Fruit fly (Drosophila melanogaster) S2 (cell line): ENCODE results near the gene Miga.

Experiments used
- CG8478 ChIP-seq: fragments of >200 bp; optimal IDR thresholded peaks from 2 replicates; lab custom pipeline; 2018
- CTCF ChIP-seq, 2 experiments: fragments of >200 bp; optimal IDR thresholded peaks; 2 replicates each; lab custom pipeline; 2018

Miga gene

dm6 chrX:8437285-8438110 lies at the start of gene Miga:
Miga (minus strand) TSS chrX:8437820.
- TF ChIP-seq CG8478 (lab: Kevin White, UChicago): no peak
- TF ChIP-seq CTCF (optimal IDR thresholded peaks at IDR 0.05; lab: Kevin White, UChicago): no peak

dm6 chrX:8484778-8485177 lies 47.2 kb upstream of the Miga start:
- TF ChIP-seq CTCF (optimal IDR thresholded peaks at IDR 0.05; lab: Kevin White, UChicago): no peak
- TF ChIP-seq CG8478 (lab: Kevin White, UChicago): no peak

dm6 chrX:8483671-8484070 lies 46.1 kb upstream of the Miga start, which contains the start of gene CG33223:
CG33223 (minus strand) TSS chrX:8483885.
- TF ChIP-seq CTCF (optimal IDR thresholded peaks at IDR 0.05; lab: Kevin White, UChicago): no peak
- TF ChIP-seq CG8478 (lab: Kevin White, UChicago): no peak

- TF ChIP-seq CTCF (optimal IDR thresholded peaks at IDR 0.05; lab: Kevin White, UChicago): no peak
- no peak for TF ChIP-seq CG8478 (lab: Kevin White, UChicago)
These were observed 43.8 kb upstream of the Miga start, which contains the start of gene Cp38 for dm6 chrX:8481462-8481861. Cp38 (plus strand) TSS chrX:8481837.

- TF ChIP-seq CTCF (optimal IDR thresholded peaks at IDR 0.05; lab: Kevin White, UChicago) (no peak), CG8478 (lab: Kevin White, UChicago) (no peak)
These were observed 41.5 kb upstream of the Miga start, which contains the start of gene Cp36 for dm6 chrX:8479031-8479568. Cp36 (plus strand) TSS chrX:8479319.

dm6 chrX:8476817-8477216 lies 39.2 kb upstream of the Miga start, which contains the start of gene Cp7Fc:
Cp7Fc (plus strand) TSS chrX:8477117.
- TF ChIP-seq CG8478 (lab: Kevin White, UChicago): no peak
- TF ChIP-seq CTCF (optimal IDR thresholded peaks at IDR 0.05; lab: Kevin White, UChicago): no peak

dm6 chrX:8475657-8476056 lies 38.0 kb upstream of the Miga start:
- no peak for TF ChIP-seq CTCF (optimal IDR thresholded peaks at IDR 0.05; lab: Kevin White, UChicago)

dm6 chrX:8473339-8473887 lies 35.8 kb upstream of the Miga start, which contains the start of gene Cp7Fb:
Cp7Fb (plus strand) TSS chrX:8473837.
- TF ChIP-seq CTCF (optimal IDR thresholded peaks at IDR 0.05; lab: Kevin White, UChicago): no peak
- TF ChIP-seq CG8478 (lab: Kevin White, UChicago): no peak

- no peak for TF ChIP-seq CG8478 (lab: Kevin White, UChicago)
- TF ChIP-seq CTCF (optimal IDR thresholded peaks at IDR 0.05; lab: Kevin White, UChicago): no peak
These were observed 33.0 kb upstream of the Miga start, which contains the start of gene Cp7Fa for dm6 chrX:8470588-8470987. Cp7Fa (plus strand) TSS chrX:8470888.

dm6 chrX:8469606-8470005 lies 32.0 kb upstream of the Miga start:
- TF ChIP-seq CG8478 (lab: Kevin White, UChicago): no peak
- TF ChIP-seq CTCF (optimal IDR thresholded peaks at IDR 0.05; lab: Kevin White, UChicago): no peak

dm6 chrX:8468962-8469459 lies 31.4 kb upstream of the Miga start, which contains the start of gene CG12116:
CG12116 (minus strand) TSS chrX:8469012.
- TF ChIP-seq CG8478 (lab: Kevin White, UChicago) (no peak), CTCF (optimal IDR thresholded peaks at IDR 0.05; lab: Kevin White, UChicago) (no peak)

dm6 chrX:8466729-8467215 lies 29.2 kb upstream of the Miga start:
- no peak for TF ChIP-seq CG8478 (lab: Kevin White, UChicago)
- TF ChIP-seq CTCF (optimal IDR thresholded peaks at IDR 0.05; lab: Kevin White, UChicago): no peak

dm6 chrX:8464378-8465036 lies 26.9 kb upstream of the Miga start, which contains the start of gene Sptr:
Sptr (minus strand) TSS chrX:8464438.
- TF ChIP-seq CTCF (optimal IDR thresholded peaks at IDR 0.05; lab: Kevin White, UChicago) (no peak), CG8478 (lab: Kevin White, UChicago) (no peak)

- TF ChIP-seq CTCF (optimal IDR thresholded peaks at IDR 0.05; lab: Kevin White, UChicago) (no peak), CG8478 (lab: Kevin White, UChicago) (no peak)
These were observed 23.5 kb upstream of the Miga start, which contains the start of gene Es2 for dm6 chrX:8461147-8461546. Es2 (plus strand) TSS chrX:8461479.
